Fruit fly (Drosophila melanogaster) whole organism, prepupa: ENCODE results near the gene CG14907.

Experiments used
- Blimp-1 ChIP-seq: fragments of 200-800 bp; sonication (Bioruptor generic); optimal IDR thresholded peaks from 3 replicates; lab custom pipeline; 2017; ENCODE audit warnings: missing biosample characterization, missing genetic modification characterization, mild to moderate bottlenecking, moderate library complexity, missing genetic modification reagents
- CG10669 ChIP-seq: fragments of 200-800 bp; sonication (Bioruptor generic); optimal IDR thresholded peaks from 3 replicates; lab custom pipeline; 2018; ENCODE audit warnings: missing biosample characterization, mild to moderate bottlenecking, missing genetic modification characterization, moderate library complexity
- CG11294 ChIP-seq: fragments of 200-800 bp; sonication (Bioruptor generic); IDR thresholded peaks from 2 replicates; pipeline ENCODE4 v1.3.6; 2022; ENCODE audit warnings: missing biosample characterization, missing genetic modification characterization
- CG11762 ChIP-seq: fragments of 200-800 bp; sonication (Bioruptor generic); optimal IDR thresholded peaks from 3 replicates; lab custom pipeline; 2016; ENCODE audit warnings: missing biosample characterization, missing genetic modification characterization; ENCODE audit not compliant: insufficient read depth
- CG15336 ChIP-seq: fragments of 200-800 bp; sonication (Bioruptor generic); IDR thresholded peaks from 2 replicates; pipeline ENCODE4 v1.3.6; 2022; ENCODE audit warnings: missing biosample characterization, missing genetic modification characterization
- CG1621 ChIP-seq: fragments of 200-800 bp; sonication (Bioruptor generic); optimal IDR thresholded peaks from 3 replicates; lab custom pipeline; 2018; ENCODE audit warnings: missing biosample characterization, mild to moderate bottlenecking, missing genetic modification characterization
- CG3032 ChIP-seq: fragments of 200-800 bp; optimal IDR thresholded peaks from 2 replicates; lab custom pipeline; 2019; ENCODE audit warnings: missing biosample characterization, mild to moderate bottlenecking, missing genetic modification characterization, moderate library complexity
- CG32006 ChIP-seq: fragments of 200-800 bp; sonication (Bioruptor generic); optimal IDR thresholded peaks from 3 replicates; lab custom pipeline; 2017; ENCODE audit warnings: missing biosample characterization, mild to moderate bottlenecking, missing genetic modification characterization
- CG34406 ChIP-seq: fragments of 200-800 bp; sonication (Bioruptor generic); optimal IDR thresholded peaks from 3 replicates; lab custom pipeline; 2016; ENCODE audit warnings: missing biosample characterization, missing genetic modification characterization
- CG3919 ChIP-seq: fragments of 200-800 bp; sonication (Bioruptor generic); optimal IDR thresholded peaks from 3 replicates; lab custom pipeline; 2016; ENCODE audit warnings: missing biosample characterization, missing genetic modification characterization
- CG6808 ChIP-seq: fragments of 200-800 bp; sonication (Bioruptor generic); optimal IDR thresholded peaks from 3 replicates; lab custom pipeline; 2017; ENCODE audit warnings: missing biosample characterization, missing genetic modification characterization, mild to moderate bottlenecking, moderate library complexity, missing genetic modification reagents
- CG6854 ChIP-seq: fragments of 200-800 bp; sonication (Bioruptor generic); optimal IDR thresholded peaks from 2 replicates; lab custom pipeline; 2017; ENCODE audit warnings: missing biosample characterization, mild to moderate bottlenecking, missing genetic modification characterization
- CG8119 ChIP-seq: fragments of 200-800 bp; sonication (Bioruptor generic); IDR thresholded peaks from 3 replicates; pipeline ENCODE4 v1.3.6; 2022; ENCODE audit warnings: missing biosample characterization, missing genetic modification characterization
- CG8319 ChIP-seq: fragments of 200-800 bp; sonication (Bioruptor generic); optimal IDR thresholded peaks from 3 replicates; lab custom pipeline; 2016; ENCODE audit warnings: missing biosample characterization, missing genetic modification characterization
- CG8632 ChIP-seq: fragments of 200-800 bp; sonication (Bioruptor generic); optimal IDR thresholded peaks from 3 replicates; lab custom pipeline; 2016; ENCODE audit warnings: missing biosample characterization, missing genetic modification characterization
- Eip75B ChIP-seq: fragments of 200-800 bp; sonication (Bioruptor generic); optimal IDR thresholded peaks from 3 replicates; lab custom pipeline; 2016; ENCODE audit warnings: missing biosample characterization, missing genetic modification characterization
- Eip78C ChIP-seq: fragments of 200-800 bp; sonication (Bioruptor generic); peaks from one replicate; lab custom pipeline; 2016; ENCODE audit warnings: missing biosample characterization, missing genetic modification characterization
- Ets21C ChIP-seq: fragments of 200-800 bp; sonication (Bioruptor generic); optimal IDR thresholded peaks from 3 replicates; lab custom pipeline; 2016; ENCODE audit warnings: missing biosample characterization, missing genetic modification characterization
- Hr38 ChIP-seq: sonication (Bioruptor generic); optimal IDR thresholded peaks from 2 replicates; lab custom pipeline; 2016; ENCODE audit warnings: missing biosample characterization, missing genetic modification characterization
- Hr39 ChIP-seq: fragments of 200-800 bp; sonication (Bioruptor generic); optimal IDR thresholded peaks from 2 replicates; lab custom pipeline; 2016; ENCODE audit warnings: missing biosample characterization, missing genetic modification characterization
- Hr4 ChIP-seq: fragments of 200-800 bp; sonication (Bioruptor generic); optimal IDR thresholded peaks from 3 replicates; lab custom pipeline; 2016; ENCODE audit warnings: missing biosample characterization, missing genetic modification characterization
- OdsH ChIP-seq: fragments of 200-800 bp; sonication (Bioruptor generic); optimal IDR thresholded peaks from 3 replicates; lab custom pipeline; 2016; ENCODE audit warnings: missing biosample characterization, missing genetic modification characterization
- Smox ChIP-seq: fragments of 200-800 bp; sonication (Bioruptor generic); optimal IDR thresholded peaks from 3 replicates; lab custom pipeline; 2016; ENCODE audit warnings: missing biosample characterization, missing genetic modification characterization
- Sox102F ChIP-seq: fragments of 200-800 bp; sonication (Bioruptor generic); optimal IDR thresholded peaks from 2 replicates; lab custom pipeline; 2016; ENCODE audit warnings: missing biosample characterization, mild to moderate bottlenecking, missing genetic modification characterization
- Sox15 ChIP-seq: fragments of 200-800 bp; sonication (Bioruptor generic); optimal IDR thresholded peaks from 3 replicates; lab custom pipeline; 2016; ENCODE audit warnings: missing biosample characterization, missing genetic modification characterization
- cyc ChIP-seq: fragments of 200-800 bp; sonication (Bioruptor generic); optimal IDR thresholded peaks from 3 replicates; lab custom pipeline; 2016; ENCODE audit warnings: missing biosample characterization, missing genetic modification characterization
- dac ChIP-seq: fragments of 200-800 bp; sonication (Bioruptor generic); optimal IDR thresholded peaks from 2 replicates; lab custom pipeline; 2017; ENCODE audit warnings: missing biosample characterization, mild to moderate bottlenecking, missing genetic modification characterization
- dsx ChIP-seq: fragments of 200-800 bp; optimal IDR thresholded peaks from 3 replicates; lab custom pipeline; 2019; ENCODE audit warnings: missing biosample characterization, mild to moderate bottlenecking, missing genetic modification characterization, moderate library complexity; ENCODE audit not compliant: poor library complexity, severe bottlenecking
- esn ChIP-seq: fragments of 200-800 bp; sonication (Bioruptor generic); optimal IDR thresholded peaks from 2 replicates; lab custom pipeline; 2016; ENCODE audit warnings: missing biosample characterization, mild to moderate bottlenecking, missing genetic modification characterization, moderate library complexity
- fd59A ChIP-seq: fragments of 200-800 bp; sonication (Bioruptor generic); optimal IDR thresholded peaks from 2 replicates; lab custom pipeline; 2017; ENCODE audit warnings: missing biosample characterization, mild to moderate bottlenecking, missing genetic modification characterization, missing genetic modification reagents
- fkh ChIP-seq: fragments of 200-800 bp; sonication (Bioruptor generic); optimal IDR thresholded peaks from 3 replicates; lab custom pipeline; 2017; ENCODE audit warnings: missing biosample characterization, mild to moderate bottlenecking, missing genetic modification characterization, moderate library complexity
- lz ChIP-seq: fragments of 200-800 bp; sonication (Bioruptor generic); optimal IDR thresholded peaks from 3 replicates; lab custom pipeline; 2016; ENCODE audit warnings: missing biosample characterization, missing genetic modification characterization
- pdm3 ChIP-seq: fragments of 200-800 bp; sonication (Bioruptor generic); optimal IDR thresholded peaks from 3 replicates; lab custom pipeline; 2016; ENCODE audit warnings: missing biosample characterization, missing genetic modification characterization
- spab ChIP-seq: fragments of 200-800 bp; sonication (Bioruptor generic); optimal IDR thresholded peaks from 2 replicates; lab custom pipeline; 2017; ENCODE audit warnings: missing biosample characterization, mild to moderate bottlenecking, missing genetic modification characterization, missing genetic modification reagents
- ss ChIP-seq, 2 experiments: fragments of 200-800 bp; sonication (Bioruptor generic); optimal IDR thresholded peaks; 2 replicates in 1 of 2; 3 replicates in 1 of 2; lab custom pipeline; 2017 to 2018; ENCODE audit warnings: mild to moderate bottlenecking in 2 of 2, missing biosample characterization in 2 of 2, missing genetic modification characterization in 2 of 2, moderate library complexity in 1 of 2
- topi ChIP-seq: fragments of 200-800 bp; sonication (Bioruptor generic); optimal IDR thresholded peaks from 3 replicates; lab custom pipeline; 2016; ENCODE audit warnings: missing biosample characterization, missing genetic modification characterization
- vri ChIP-seq: fragments of 200-800 bp; sonication (Bioruptor generic); optimal IDR thresholded peaks from 3 replicates; lab custom pipeline; 2016; ENCODE audit warnings: missing biosample characterization, mild to moderate bottlenecking, missing genetic modification characterization

Gene CG14907

DNA sequence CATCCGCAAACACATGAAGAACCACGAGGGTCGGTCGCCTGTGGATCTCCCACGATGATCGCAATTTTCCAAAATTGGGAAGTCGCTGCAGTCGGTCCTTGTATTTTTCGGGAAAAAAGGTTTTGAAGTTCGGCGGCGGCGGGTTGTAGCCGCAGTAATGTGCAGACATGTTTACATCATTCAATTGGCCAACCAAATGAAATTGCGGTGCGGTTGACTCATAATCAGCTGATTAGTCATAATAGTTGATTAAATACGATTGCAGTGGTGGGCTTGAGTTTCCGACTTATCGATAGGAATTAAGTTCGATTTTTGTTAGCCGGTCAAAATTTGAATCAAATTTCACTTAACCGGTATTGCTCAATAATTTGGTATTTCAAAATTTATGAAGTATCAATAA, at the start of gene CG14907:
Gene CG14907 (minus strand): TSS at position 229 of the 400 bp plus-strand sequence.
- TF ChIP-seq CG8632 (GFP tag; lab: Kevin White, UChicago): no peak
- TF ChIP-seq Sox102F (GFP tag; lab: Kevin White, UChicago): no peak
- no peak for TF ChIP-seq cyc (GFP tag; lab: Kevin White, UChicago)
- TF ChIP-seq dsx (GFP tag; lab: Kevin White, UChicago): no peak
- no peak for TF ChIP-seq dac (GFP tag; lab: Kevin White, UChicago)
- TF ChIP-seq Hr4 (GFP tag; lab: Kevin White, UChicago): no peak
- TF ChIP-seq Hr38 (GFP tag; lab: Kevin White, UChicago): no peak
- no peak for TF ChIP-seq CG10669
- no peak for TF ChIP-seq vri
- TF ChIP-seq CG8119 (GFP tag; lab: Robert Waterston, UW): no peak
- no peak for TF ChIP-seq Eip78C (GFP tag; lab: Kevin White, UChicago)
- TF ChIP-seq Blimp-1 (GFP tag; lab: Kevin White, UChicago): no peak
- no peak for TF ChIP-seq lz
- TF ChIP-seq OdsH: no peak
- no peak for TF ChIP-seq esn (GFP tag; lab: Kevin White, UChicago)
- no peak for TF ChIP-seq CG34406 (GFP tag; lab: Kevin White, UChicago)
- no peak for TF ChIP-seq CG11294
- no peak for TF ChIP-seq Sox15
- no peak for TF ChIP-seq fkh (GFP tag; lab: Kevin White, UChicago)

DNA sequence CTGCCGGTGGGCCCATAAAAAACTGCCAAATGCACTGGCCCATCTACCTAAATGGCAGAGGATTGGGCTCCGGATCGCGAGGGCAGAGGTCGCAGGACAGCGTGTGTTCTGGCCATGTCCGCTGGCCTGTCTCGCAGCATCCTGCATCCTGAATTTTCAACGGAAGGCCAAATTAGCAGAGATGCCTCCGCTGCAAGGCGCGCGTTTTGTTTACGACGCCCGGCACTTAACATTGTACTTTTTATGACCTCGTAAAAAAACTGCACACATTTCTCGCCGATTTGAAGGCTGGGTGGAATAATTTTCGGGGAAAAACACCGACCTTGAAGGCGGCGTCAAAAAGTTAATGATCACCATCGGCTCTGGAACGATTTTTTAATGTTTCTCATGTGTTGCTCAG, 48.8 kb upstream of the CG14907 start:
- TF ChIP-seq Eip78C (GFP tag; lab: Kevin White, UChicago) (no peak), Eip75B (no peak), CG6808 (GFP tag; lab: Kevin White, UChicago) (no peak), Smox (GFP tag; lab: Kevin White, UChicago) (no peak), Hr39 (GFP tag; lab: Kevin White, UChicago) (no peak), CG3032 (tag; lab: Kevin White, UChicago) (no peak), CG1621 (tag; lab: Kevin White, UChicago) (no peak), CG11762 (GFP tag; lab: Kevin White, UChicago) (no peak), CG3919 (GFP tag; lab: Kevin White, UChicago) (no peak), Sox102F (GFP tag; lab: Kevin White, UChicago) (no peak), ss (GFP tag; optimal IDR thresholded peaks at IDR 0.05; lab: Kevin White, UChicago) (no peak), pdm3 (GFP tag; lab: Kevin White, UChicago) (no peak), CG10669 (no peak), fd59A (GFP tag; lab: Kevin White, UChicago) (no peak), esn (GFP tag; lab: Kevin White, UChicago) (no peak), vri (no peak), CG32006 (GFP tag; lab: Kevin White, UChicago) (no peak), CG8319 (GFP tag; lab: Kevin White, UChicago) (no peak), CG15336 (GFP tag; lab: Robert Waterston, UW) (no peak), CG8119 (GFP tag; lab: Robert Waterston, UW) (no peak)

dm6 chr3R:16682901-16683300, 30.8 kb upstream of the CG14907 start:
- TF ChIP-seq topi (no peak), Ets21C (no peak), CG6854 (GFP tag; lab: Kevin White, UChicago) (no peak), spab (no peak), CG8319 (GFP tag; lab: Kevin White, UChicago) (no peak)

DNA sequence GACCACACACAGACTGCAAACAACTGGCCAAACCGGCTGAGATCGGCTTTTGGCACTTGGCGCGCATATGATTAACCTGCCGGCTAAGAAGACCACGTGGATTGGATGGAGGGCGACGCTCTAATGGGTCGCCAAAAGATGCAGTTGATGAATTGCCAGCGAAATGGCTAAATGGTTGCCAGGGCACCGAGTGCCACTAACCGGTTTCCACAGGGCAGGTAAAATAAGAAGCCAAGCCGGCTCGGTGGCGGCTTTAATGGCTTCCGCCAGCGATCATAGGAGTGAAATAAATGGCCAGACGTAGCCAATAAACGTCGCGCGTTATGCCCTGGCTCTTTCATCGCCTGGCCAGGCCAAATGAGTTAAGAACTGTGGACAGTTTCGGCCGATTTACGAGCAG, 25.8 kb upstream of the CG14907 start:
- peak; percentile 19 for TF ChIP-seq Eip78C (GFP tag; lab: Kevin White, UChicago)
- no peak for TF ChIP-seq CG34406 (GFP tag; lab: Kevin White, UChicago)
- no peak for TF ChIP-seq CG6808 (GFP tag; lab: Kevin White, UChicago)
